Fruit fly (Drosophila melanogaster): Measurements from ENCODE around the gene CG13288.

Gene CG13288

DNA sequence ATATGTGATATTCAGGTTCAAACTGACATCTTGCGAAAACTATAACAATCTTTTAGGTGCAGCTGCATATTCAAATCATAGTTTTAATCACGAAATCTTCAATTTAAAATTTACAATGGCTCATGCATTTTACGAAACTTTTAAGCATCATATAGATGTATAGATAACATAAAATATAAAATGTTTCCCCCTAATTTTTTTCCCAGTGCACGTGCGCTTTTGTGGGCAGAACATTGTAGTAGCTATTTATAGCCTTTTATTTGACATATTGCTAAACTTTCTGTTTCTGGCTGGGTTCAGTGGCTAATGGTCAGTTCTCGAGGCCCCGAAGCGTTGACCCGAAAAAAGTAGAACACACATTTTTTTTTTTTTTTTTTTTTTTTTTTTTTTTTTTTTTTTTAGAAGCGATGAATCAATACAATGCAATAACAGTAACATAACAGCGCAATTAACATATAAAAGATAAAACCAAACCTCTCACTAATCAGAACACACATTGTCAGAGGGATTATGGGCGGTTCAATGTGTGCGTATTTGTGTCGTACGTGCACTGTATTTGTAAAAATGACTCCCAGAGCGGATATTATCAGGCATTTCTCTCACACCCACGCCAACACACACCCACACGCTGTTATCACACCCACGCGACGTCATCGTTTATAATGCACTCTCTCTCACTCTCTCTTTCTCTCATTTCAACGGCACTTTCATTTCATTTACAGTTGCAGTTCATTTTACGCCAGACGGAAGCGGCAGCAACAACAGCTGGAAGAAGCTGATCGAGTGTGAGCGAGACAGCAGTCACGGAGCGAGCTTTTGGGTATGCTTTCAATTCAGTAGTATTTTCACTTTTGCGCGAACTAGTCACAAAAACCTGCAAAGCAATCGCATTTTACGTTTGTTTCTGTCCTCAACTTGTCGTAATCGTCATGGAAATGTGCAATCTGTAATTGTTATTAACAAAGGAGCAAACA, 19.1 kb downstream of the CG13288 start (continued):
- TF ChIP-seq jumu (GFP tag; optimal IDR thresholded peaks at IDR 0.05) (no peak), fd3F (GFP tag; optimal IDR thresholded peaks at IDR 0.05) (peak; percentile 27), sqz (GFP tag; optimal IDR thresholded peaks at IDR 0.05) (no peak), ranshi (GFP tag; IDR thresholded peaks at IDR 0.05) (0 out of 2 replicates have a peak, but pooled peaks have one; percentile 41), CG17568 (GFP tag; optimal IDR thresholded peaks at IDR 0.05) (peak; percentile 11), twi (tag; optimal IDR thresholded peaks at IDR 0.05) (no peak), Hmx (GFP tag; optimal IDR thresholded peaks at IDR 0.05) (no peak), CG11085 (GFP tag; IDR thresholded peaks at IDR 0.05) (no peak), CG14014 (GFP tag; IDR thresholded peaks at IDR 0.05) (peak; percentile 32; the same call in 1 of the 2 replicates), disco-r (GFP tag; optimal IDR thresholded peaks at IDR 0.05) (peak; percentile 20), CG3407 (GFP tag; optimal IDR thresholded peaks at IDR 0.05) (peak; percentile 18), CG7556 (GFP tag; optimal IDR thresholded peaks at IDR 0.05) (peak; percentile 66), Dip2 (GFP tag; IDR thresholded peaks at IDR 0.05) (no peak), CG2199 (GFP tag; IDR thresholded peaks at IDR 0.05) (no peak), kni (GFP tag; optimal IDR thresholded peaks at IDR 0.05) (peak; percentile 74), tup (GFP tag; optimal IDR thresholded peaks at IDR 0.05) (no peak), stc (GFP tag; IDR thresholded peaks at IDR 0.05) (no peak), cato (GFP tag; optimal IDR thresholded peaks at IDR 0.05; ENCODE audit: borderline replicate concordance) (no peak), CG10321 (GFP tag; IDR thresholded peaks at IDR 0.05) (no peak), CG8089 (GFP tag; optimal IDR thresholded peaks at IDR 0.05) (no peak), CG6791 (GFP tag; IDR thresholded peaks at IDR 0.05; ENCODE audit: partially characterized antibody) (no peak), ase (GFP tag; IDR thresholded peaks at IDR 0.05) (0 out of 3 replicates have a peak, but pooled peaks have one; percentile 20), HmgZ (tag; optimal IDR thresholded peaks at IDR 0.05) (peak; percentile 26), Hsf (GFP tag; optimal IDR thresholded peaks at IDR 0.05) (peak; percentile 27), grn (GFP tag; optimal IDR thresholded peaks at IDR 0.05) (peak; percentile 14), CG15601 (tag; optimal IDR thresholded peaks at IDR 0.05) (peak; percentile 38), CHES-1-like (GFP tag; optimal IDR thresholded peaks at IDR 0.05) (peak; percentile 8), CG10543 (GFP tag; optimal IDR thresholded peaks at IDR 0.05) (no peak), CG13894 (tag; optimal IDR thresholded peaks at IDR 0.05) (no peak), Meics (GFP tag; optimal IDR thresholded peaks at IDR 0.05) (peak; percentile 13), trem (tag; optimal IDR thresholded peaks at IDR 0.05) (peak; percentile 3), CG13287 (GFP tag; IDR thresholded peaks at IDR 0.05; ENCODE audit: partially characterized antibody) (no peak), CG31224 (GFP tag; IDR thresholded peaks at IDR 0.05) (no peak), sc (optimal IDR thresholded peaks at IDR 0.05) (no peak), sc (GFP tag; optimal IDR thresholded peaks at IDR 0.05) (peak; percentile 36), Adf1 (GFP tag; IDR thresholded peaks at IDR 0.05) (no peak), tna (GFP tag; IDR thresholded peaks at IDR 0.05; ENCODE audit: partially characterized antibody) (no peak), dan (GFP tag; IDR thresholded peaks at IDR 0.05) (no peak), CG6175 (GFP tag; IDR thresholded peaks at IDR 0.05) (no peak), CG11247 (GFP tag; IDR thresholded peaks at IDR 0.05) (no peak), NC2α (GFP tag; optimal IDR thresholded peaks at IDR 0.05) (no peak), CG18619 (GFP tag; optimal IDR thresholded peaks at IDR 0.05) (peak; percentile 22), CG2120 (GFP tag; optimal IDR thresholded peaks at IDR 0.05) (peak; percentile 65), CG7963 (GFP tag; IDR thresholded peaks at IDR 0.05; ENCODE audit: partially characterized antibody) (no peak), Bteb2 (GFP tag; optimal IDR thresholded peaks at IDR 0.05) (peak; percentile 31), fru (optimal IDR thresholded peaks at IDR 0.05) (no peak), nom (GFP tag; optimal IDR thresholded peaks at IDR 0.05) (peak; percentile 46), CG6683 (GFP tag; optimal IDR thresholded peaks at IDR 0.05) (no peak), maf-S (GFP tag; optimal IDR thresholded peaks at IDR 0.05) (no peak)
